Worm (Caenorhabditis elegans) whole organism, L1 larva: Measurements from ENCODE around the gene elli-1.

Experiments
- ama-1 ChIP-seq: fragments of 150-350 bp; optimal IDR thresholded peaks from 2 replicates; lab custom pipeline; 2014
- blmp-1 ChIP-seq: fragments of 150-350 bp; optimal IDR thresholded peaks from 2 replicates; lab custom pipeline; 2014; ENCODE audit warnings: missing biosample characterization, missing genetic modification characterization
- ceh-88 ChIP-seq: fragments of 200-800 bp; sonication (Bioruptor generic); IDR thresholded peaks from 2 replicates; pipeline ENCODE4 v1.3.6; 2022; ENCODE audit warnings: missing genetic modification characterization, missing compliant biosample characterization
- elt-3 ChIP-seq, 6 experiments: fragments of 150-350 bp in 1 of 6; sonication (generic microtip); optimal IDR thresholded peaks; 2 replicates each; lab custom pipeline; 2017 to 2018; ENCODE audit warnings: missing biosample characterization in 6 of 6, missing genetic modification characterization in 6 of 6, inconsistent platforms in 1 of 6
- lin-13 ChIP-seq: fragments of 150-350 bp; optimal IDR thresholded peaks from 2 replicates; lab custom pipeline; 2014; ENCODE audit warnings: missing biosample characterization, missing genetic modification reagents, missing genetic modification characterization
- lin-39 ChIP-seq: fragments of 150-350 bp; optimal IDR thresholded peaks from 2 replicates; lab custom pipeline; 2014; ENCODE audit warnings: missing biosample characterization, missing genetic modification reagents, missing genetic modification characterization
- lsy-2 ChIP-seq, 2 experiments: fragments of 150-350 bp; optimal IDR thresholded peaks; 2 replicates each; lab custom pipeline; 2014; ENCODE audit warnings: missing biosample characterization in 2 of 2, missing genetic modification characterization in 2 of 2
- mef-2 ChIP-seq: fragments of 150-350 bp; optimal IDR thresholded peaks from 2 replicates; lab custom pipeline; 2014; ENCODE audit warnings: missing biosample characterization, missing genetic modification characterization
- mep-1 ChIP-seq: fragments of 150-350 bp; optimal IDR thresholded peaks from 2 replicates; lab custom pipeline; 2014; ENCODE audit warnings: missing biosample characterization, missing genetic modification characterization
- nhr-237 ChIP-seq: fragments of 150-350 bp; optimal IDR thresholded peaks from 2 replicates; lab custom pipeline; 2014; ENCODE audit warnings: missing biosample characterization, missing genetic modification characterization
- skn-1 ChIP-seq: fragments of 150-350 bp; optimal IDR thresholded peaks from 2 replicates; lab custom pipeline; 2014; ENCODE audit warnings: missing biosample characterization, missing genetic modification characterization
- sptf-1 ChIP-seq: fragments of 150-350 bp; optimal IDR thresholded peaks from 2 replicates; lab custom pipeline; 2014; ENCODE audit warnings: missing biosample characterization, missing genetic modification characterization
- tlp-1 ChIP-seq: fragments of 150-350 bp; optimal IDR thresholded peaks from 2 replicates; lab custom pipeline; 2014; ENCODE audit warnings: missing biosample characterization, missing genetic modification characterization
- zag-1 ChIP-seq: fragments of 150-350 bp; optimal IDR thresholded peaks from 2 replicates; lab custom pipeline; 2014; ENCODE audit warnings: missing biosample characterization, missing genetic modification characterization

ce11 chrIV:8739926-8740325, 14.7 kb downstream of the elli-1 start, which contains the start of gene mrps-33:
- TF ChIP-seq ama-1 (no peak), lsy-2 (tag; optimal IDR thresholded peaks at IDR 0.05; lab: Kevin White, UChicago) (no peak), skn-1 (no peak), nhr-237 (tag; lab: Kevin White, UChicago) (no peak), tlp-1 (tag; lab: Kevin White, UChicago) (no peak), zag-1 (tag; lab: Kevin White, UChicago) (no peak), mef-2 (tag; lab: Kevin White, UChicago) (no peak), elt-3 (tag; optimal IDR thresholded peaks at IDR 0.05; lab: Kevin White, UChicago) (no peak), ceh-88 (GFP tag; lab: Robert Waterston, UW) (no peak), lin-13 (GFP tag; lab: Kevin White, UChicago) (no peak), blmp-1 (tag; lab: Kevin White, UChicago) (no peak), sptf-1 (no peak), mep-1 (tag; lab: Kevin White, UChicago) (no peak), lin-39 (tag; lab: Kevin White, UChicago) (no peak)
